Worm (Caenorhabditis elegans): ENCODE data around the gene txbp-3.
"Not testable (repeated sequence)": the region's sequence is repeated elsewhere in the genome, so short reads cannot be mapped to it uniquely, and the experiment has no call there.

Gene txbp-3

ce11 chrIII:5061798-5062197, 14.5 kb upstream of the txbp-3 start, which contains the start of gene C45G9.10:
Gene C45G9.10 (minus strand): TSS chrIII:5061898.
- TF ChIP-seq alr-1 (tag; optimal IDR thresholded peaks at IDR 0.05) = no peak
- TF ChIP-seq elt-1 (tag; optimal IDR thresholded peaks at IDR 0.05) = no peak
- no peak for TF ChIP-seq nhr-25 (tag; optimal IDR thresholded peaks at IDR 0.05)
- no peak for TF ChIP-seq ceh-16 (tag; optimal IDR thresholded peaks at IDR 0.05)
- no peak for TF ChIP-seq sma-3 (GFP tag; optimal IDR thresholded peaks at IDR 0.05)
- TF ChIP-seq nhr-21 (tag; optimal IDR thresholded peaks at IDR 0.05) = no peak
- TF ChIP-seq mbf-1 (tag; optimal IDR thresholded peaks at IDR 0.05) = no peak
- no peak for TF ChIP-seq Y55F3AM.14 (GFP tag; optimal IDR thresholded peaks at IDR 0.05)
- TF ChIP-seq nhr-12 (tag; optimal IDR thresholded peaks at IDR 0.05) = no peak
- TF ChIP-seq gmeb-1 (tag; optimal IDR thresholded peaks at IDR 0.05) = no peak
- no peak for TF ChIP-seq skn-1 (tag; optimal IDR thresholded peaks at IDR 0.05)
- TF ChIP-seq mdl-1 (tag; optimal IDR thresholded peaks at IDR 0.05) = no peak
- no peak for TF ChIP-seq C34F6.9 (tag; optimal IDR thresholded peaks at IDR 0.05)
- no peak for TF ChIP-seq F13H6.1 (tag; optimal IDR thresholded peaks at IDR 0.05)
- no peak for TF ChIP-seq unc-62 (GFP tag; optimal IDR thresholded peaks at IDR 0.05)
- no peak for TF ChIP-seq nhr-6 (tag; optimal IDR thresholded peaks at IDR 0.05)
- no peak for TF ChIP-seq snpc-4 (tag; optimal IDR thresholded peaks at IDR 0.05)
- no peak for TF ChIP-seq lsy-2 (tag; optimal IDR thresholded peaks at IDR 0.05)

ce11 chrIII:5055709-5056108, 8.4 kb upstream of the txbp-3 start, which contains the start of gene C45G9.9:
Gene C45G9.9 (minus strand): TSS chrIII:5055809.
- TF ChIP-seq ztf-1 (GFP tag; conservative IDR thresholded peaks at IDR 0.05); elt-3 (tag; optimal IDR thresholded peaks at IDR 0.05); nhr-129 (tag; optimal IDR thresholded peaks at IDR 0.05): not testable (repeated sequence)

ce11 chrIII:5053541-5053940, 6.3 kb upstream of the txbp-3 start, which contains the start of gene C45G9.8:
Gene C45G9.8 (minus strand): TSS chrIII:5053641.
- TF ChIP-seq F13H6.1 (tag; optimal IDR thresholded peaks at IDR 0.05) (no peak), mdl-1 (tag; optimal IDR thresholded peaks at IDR 0.05) (no peak), lin-39 (tag; optimal IDR thresholded peaks at IDR 0.05) (no peak), gmeb-1 (tag; optimal IDR thresholded peaks at IDR 0.05) (no peak), lin-11 (tag; optimal IDR thresholded peaks at IDR 0.05) (no peak), blmp-1 (tag; optimal IDR thresholded peaks at IDR 0.05; ENCODE audit: insufficient read depth) (no peak), snpc-4 (tag; optimal IDR thresholded peaks at IDR 0.05) (no peak), elt-3 (tag; optimal IDR thresholded peaks at IDR 0.05) (no peak), nhr-12 (tag; optimal IDR thresholded peaks at IDR 0.05) (no peak), zag-1 (tag; optimal IDR thresholded peaks at IDR 0.05) (no peak), nhr-129 (tag; optimal IDR thresholded peaks at IDR 0.05) (no peak), R02D3.7 (tag; optimal IDR thresholded peaks at IDR 0.05) (no peak), skn-1 (tag; optimal IDR thresholded peaks at IDR 0.05) (no peak), ztf-4 (tag; optimal IDR thresholded peaks at IDR 0.05) (no peak), C34F6.9 (tag; optimal IDR thresholded peaks at IDR 0.05) (no peak), sma-9 (GFP tag; optimal IDR thresholded peaks at IDR 0.05) (no peak), sma-9 (tag; optimal IDR thresholded peaks at IDR 0.05) (no peak), crh-2 (tag; optimal IDR thresholded peaks at IDR 0.05) (no peak), unc-62 (GFP tag; optimal IDR thresholded peaks at IDR 0.05) (no peak), ceh-16 (tag; optimal IDR thresholded peaks at IDR 0.05) (no peak), elt-1 (tag; optimal IDR thresholded peaks at IDR 0.05) (no peak)

ce11 chrIII:5051949-5052348, 4.7 kb upstream of the txbp-3 start, which contains the start of gene C45G9.15:
Gene C45G9.15 (minus strand): TSS chrIII:5052049.
- TF ChIP-seq blmp-1 (tag; optimal IDR thresholded peaks at IDR 0.05; ENCODE audit: insufficient read depth) (no peak), mdl-1 (tag; optimal IDR thresholded peaks at IDR 0.05) (no peak), gmeb-1 (tag; optimal IDR thresholded peaks at IDR 0.05) (no peak)

- no peak for TF ChIP-seq mab-5 (tag; optimal IDR thresholded peaks at IDR 0.05)
- no peak for TF ChIP-seq egl-27 (tag; optimal IDR thresholded peaks at IDR 0.05)
- no peak for TF ChIP-seq snpc-4 (tag; optimal IDR thresholded peaks at IDR 0.05)
- TF ChIP-seq gmeb-1 (tag; optimal IDR thresholded peaks at IDR 0.05) = no peak
- TF ChIP-seq nhr-6 (tag; optimal IDR thresholded peaks at IDR 0.05) = no peak
- TF ChIP-seq peb-1 (tag; optimal IDR thresholded peaks at IDR 0.05) = no peak
- no peak for TF ChIP-seq fos-1 (tag; optimal IDR thresholded peaks at IDR 0.05)
- TF ChIP-seq nhr-129 (tag; optimal IDR thresholded peaks at IDR 0.05) = no peak
- no peak for TF ChIP-seq mdl-1 (tag; optimal IDR thresholded peaks at IDR 0.05)
- no peak for TF ChIP-seq ztf-1 (GFP tag; conservative IDR thresholded peaks at IDR 0.05)
- no peak for TF ChIP-seq lsy-2 (tag; optimal IDR thresholded peaks at IDR 0.05)
- no peak for TF ChIP-seq lin-39 (tag; optimal IDR thresholded peaks at IDR 0.05)
- no peak for TF ChIP-seq ztf-4 (tag; optimal IDR thresholded peaks at IDR 0.05)
- no peak for TF ChIP-seq alr-1 (tag; optimal IDR thresholded peaks at IDR 0.05)
- TF ChIP-seq ZK546.5 (tag; optimal IDR thresholded peaks at IDR 0.05) = no peak
- no peak for TF ChIP-seq blmp-1 (tag; optimal IDR thresholded peaks at IDR 0.05; ENCODE audit: insufficient read depth)
- no peak for TF ChIP-seq aly-2 (tag; optimal IDR thresholded peaks at IDR 0.05)
- TF ChIP-seq sma-3 (GFP tag; optimal IDR thresholded peaks at IDR 0.05) = no peak
These were observed 481 bp upstream of the txbp-3 start, which contains the start of gene C45G9.5 for ce11 chrIII:5047740-5048139. Gene C45G9.5 (plus strand): TSS chrIII:5048117.
